Worm (Caenorhabditis elegans) whole organism, L3 larva: Measurements from ENCODE around the gene F43C1.7.

Experiments
- elt-1 ChIP-seq: fragments of 150-350 bp; optimal IDR thresholded peaks from 2 replicates; lab custom pipeline; 2014; ENCODE audit warnings: missing biosample characterization, missing genetic modification characterization
- nhr-237 ChIP-seq: fragments of 150-350 bp; optimal IDR thresholded peaks from 2 replicates; lab custom pipeline; 2014; ENCODE audit warnings: missing biosample characterization, missing genetic modification characterization
- nhr-43 ChIP-seq: sonication (generic microtip); optimal IDR thresholded peaks from 2 replicates; lab custom pipeline; 2016; ENCODE audit warnings: mild to moderate bottlenecking, missing genetic modification characterization, missing compliant biosample characterization; ENCODE audit not compliant: poor library complexity, severe bottlenecking

DNA sequence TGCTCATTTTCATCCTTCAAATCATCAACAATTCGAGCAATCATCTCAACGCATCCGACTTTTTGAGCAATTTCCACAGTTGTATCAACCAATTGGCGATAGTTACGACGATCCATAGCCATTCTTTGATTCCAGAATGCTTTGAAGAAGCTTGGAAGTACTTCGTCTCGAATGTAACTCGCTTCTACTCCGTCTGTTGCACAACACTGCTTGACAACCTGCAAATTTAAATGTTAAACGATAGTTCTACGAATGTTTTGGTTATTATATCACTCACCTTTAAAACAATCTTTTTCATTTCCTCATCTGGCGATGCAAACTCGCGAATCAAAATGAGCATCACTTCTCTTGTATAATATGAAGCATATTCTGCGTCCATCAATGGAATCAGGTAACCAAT lies 23.5 kb upstream of the F43C1.7 start:
- no peak for TF ChIP-seq nhr-237
- TF ChIP-seq nhr-43: no peak
- no peak for TF ChIP-seq elt-1 (tag; lab: Kevin White, UChicago)
